Worm (Caenorhabditis elegans) whole organism, mixed stage, embryonic: ENCODE data around the gene C03B1.4.

Source experiments
- drap-1 ChIP-seq: fragments of 200-800 bp; sonication (Bioruptor generic); optimal IDR thresholded peaks from 3 replicates; lab custom pipeline; 2018; ENCODE audit warnings: mild to moderate bottlenecking, missing genetic modification characterization, missing compliant biosample characterization
- mep-1 ChIP-seq: fragments of 150-350 bp; optimal IDR thresholded peaks from 2 replicates; lab custom pipeline; 2017; ENCODE audit warnings: missing biosample characterization, missing genetic modification reagents, missing genetic modification characterization, inconsistent platforms
- nhr-2 ChIP-seq: fragments of 150-350 bp; optimal IDR thresholded peaks from 2 replicates; lab custom pipeline; 2014; ENCODE audit warnings: missing biosample characterization, missing genetic modification characterization
- nhr-237 ChIP-seq: fragments of 150-350 bp; optimal IDR thresholded peaks from 2 replicates; lab custom pipeline; 2014; ENCODE audit warnings: missing biosample characterization, missing genetic modification characterization
- unc-39 ChIP-seq: fragments of 150-350 bp; optimal IDR thresholded peaks from 2 replicates; lab custom pipeline; 2014; ENCODE audit warnings: missing biosample characterization, missing genetic modification characterization
- unc-62 ChIP-seq: fragments of 150-350 bp; optimal IDR thresholded peaks from 2 replicates; lab custom pipeline; 2014; ENCODE audit warnings: missing biosample characterization, missing genetic modification reagents, missing genetic modification characterization

ce11 chrX:6360658-6361057 is 3.6 kb upstream of the C03B1.4 start, which contains the start of gene C03B1.14:
- TF ChIP-seq mep-1 (tag; lab: Kevin White, UChicago), result no peak
- no peak for TF ChIP-seq nhr-2 (tag; lab: Kevin White, UChicago)
- no peak for TF ChIP-seq unc-39
- no peak for TF ChIP-seq unc-62
- TF ChIP-seq nhr-237 (tag; lab: Kevin White, UChicago), result no peak
- no peak for TF ChIP-seq drap-1
